Worm (Caenorhabditis elegans): ENCODE measurements around the gene pmk-3.

The pmk-3 gene

ce11 chrIV:8151721-8152120 lies 12.7 kb downstream of the pmk-3 start:
- TF ChIP-seq unc-62 (GFP tag; optimal IDR thresholded peaks at IDR 0.05) (no peak), lin-39 (tag; optimal IDR thresholded peaks at IDR 0.05) (no peak), skn-1 (tag; optimal IDR thresholded peaks at IDR 0.05) (no peak), eor-1 (tag; optimal IDR thresholded peaks at IDR 0.05) (no peak), elt-2 (tag; optimal IDR thresholded peaks at IDR 0.05) (peak; percentile 92), ceh-28 (tag; optimal IDR thresholded peaks at IDR 0.05) (no peak), pqm-1 (tag; optimal IDR thresholded peaks at IDR 0.05) (peak; percentile 95), jun-1 (tag; optimal IDR thresholded peaks at IDR 0.05) (peak; percentile 20), fkh-10 (GFP tag; optimal IDR thresholded peaks at IDR 0.05) (no peak), pha-4 (tag; optimal IDR thresholded peaks at IDR 0.05) (peak; percentile 46)

DNA sequence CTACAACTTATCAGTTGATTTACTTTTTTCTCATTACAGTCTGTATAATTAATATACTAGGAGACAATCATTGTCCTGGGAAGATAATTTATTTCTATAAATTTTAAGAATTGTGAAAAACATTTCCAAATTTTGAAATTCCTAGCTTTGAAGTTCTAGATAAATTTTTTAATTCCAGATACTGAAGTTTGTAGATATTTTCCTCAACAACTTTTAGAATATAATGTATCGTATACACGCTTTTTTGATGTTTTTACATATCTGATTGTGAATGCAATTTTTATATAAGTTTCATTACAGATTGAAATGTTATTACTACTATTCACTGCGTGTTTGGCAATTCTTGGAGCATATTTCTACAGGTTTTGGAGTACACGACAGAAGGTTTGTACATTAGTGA lies 13.1 kb downstream of the pmk-3 start, which contains the start of gene faah-2:
Gene faah-2, plus strand, starts transcription at position 301 of the 400 bp plus-strand sequence.
- TF ChIP-seq fkh-10 (GFP tag; optimal IDR thresholded peaks at IDR 0.05) (no peak), eor-1 (tag; optimal IDR thresholded peaks at IDR 0.05) (no peak), nhr-28 (tag; optimal IDR thresholded peaks at IDR 0.05) (no peak), hmg-11 (tag; optimal IDR thresholded peaks at IDR 0.05) (no peak), jun-1 (tag; optimal IDR thresholded peaks at IDR 0.05) (no peak), elt-1 (tag; optimal IDR thresholded peaks at IDR 0.05) (no peak), ceh-82 (tag; optimal IDR thresholded peaks at IDR 0.05) (no peak), pqm-1 (tag; optimal IDR thresholded peaks at IDR 0.05) (no peak), nhr-76 (tag; optimal IDR thresholded peaks at IDR 0.05) (no peak), mdl-1 (tag; optimal IDR thresholded peaks at IDR 0.05) (no peak), ceh-9 (tag; optimal IDR thresholded peaks at IDR 0.05) (no peak), elt-3 (tag; optimal IDR thresholded peaks at IDR 0.05) (no peak), nhr-12 (tag; optimal IDR thresholded peaks at IDR 0.05) (no peak)

DNA sequence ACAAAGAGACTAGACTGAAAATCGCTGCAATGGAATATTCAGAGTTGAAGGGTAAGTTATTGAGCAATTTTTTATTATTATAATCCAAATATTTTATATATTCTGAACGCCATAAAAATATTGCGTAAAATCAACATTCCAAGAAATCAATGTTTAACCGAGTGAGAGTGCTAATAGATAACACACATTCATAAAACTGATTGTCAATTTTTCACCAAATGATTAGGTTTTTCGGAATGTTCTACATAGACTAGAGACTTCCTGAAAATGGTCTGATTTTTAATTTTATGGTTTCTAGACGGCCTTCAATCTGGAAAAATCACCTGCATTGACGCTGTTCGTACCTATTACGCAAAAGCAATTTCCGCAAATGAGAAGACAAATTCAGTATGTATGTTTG lies 13.7 kb downstream of the pmk-3 start:
- TF ChIP-seq nhr-11 (tag; optimal IDR thresholded peaks at IDR 0.05) (no peak), sea-2 (GFP tag; optimal IDR thresholded peaks at IDR 0.05) (no peak), nhr-77 (tag; optimal IDR thresholded peaks at IDR 0.05) (no peak), nfya-1 (tag; optimal IDR thresholded peaks at IDR 0.05; ENCODE audit: insufficient read depth) (no peak), nhr-67 (tag; optimal IDR thresholded peaks at IDR 0.05) (no peak), elt-2 (tag; optimal IDR thresholded peaks at IDR 0.05) (peak; percentile 54), pqm-1 (tag; optimal IDR thresholded peaks at IDR 0.05) (peak; percentile 57)

DNA sequence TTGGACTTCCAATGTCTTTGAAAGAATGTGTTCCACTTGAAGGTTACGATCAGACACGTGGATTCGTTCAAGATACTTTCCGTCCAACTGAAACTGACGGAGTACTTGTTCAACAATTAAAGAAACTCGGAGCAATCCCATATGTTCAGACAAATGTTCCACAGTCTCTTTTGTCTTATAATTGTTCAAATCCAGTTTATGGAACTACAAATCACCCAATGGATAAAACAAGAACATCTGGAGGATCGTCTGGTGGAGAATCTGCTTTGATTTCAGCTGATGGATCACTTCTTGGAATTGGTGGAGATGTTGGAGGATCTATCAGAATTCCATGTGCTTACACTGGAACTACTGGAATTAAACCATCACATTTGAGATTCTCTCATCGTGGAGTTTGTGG lies 14.1 kb downstream of the pmk-3 start:
- TF ChIP-seq R02D3.7 (tag; optimal IDR thresholded peaks at IDR 0.05) = no peak
- no peak for TF ChIP-seq nhr-237 (tag; optimal IDR thresholded peaks at IDR 0.05)
- TF ChIP-seq nhr-12 (tag; optimal IDR thresholded peaks at IDR 0.05) = no peak

ce11 chrIV:8154966-8155365 lies 15.9 kb downstream of the pmk-3 start:
- no peak for TF ChIP-seq nhr-43 (tag; optimal IDR thresholded peaks at IDR 0.05; ENCODE audit: poor library complexity, severe bottlenecking)
- peak; percentile 16 for TF ChIP-seq pqm-1 (tag; optimal IDR thresholded peaks at IDR 0.05)

ce11 chrIV:8157161-8157560 lies 18.1 kb downstream of the pmk-3 start, which contains the start of gene B0218.5:
Gene B0218.5 (minus strand): TSS chrIV:8157261.
- TF ChIP-seq nfya-1 (tag; optimal IDR thresholded peaks at IDR 0.05; ENCODE audit: insufficient read depth) = no peak
- TF ChIP-seq ceh-16 (tag; optimal IDR thresholded peaks at IDR 0.05) = no peak
- TF ChIP-seq fos-1 (tag; optimal IDR thresholded peaks at IDR 0.05) = no peak
- no peak for TF ChIP-seq R02D3.7 (tag; optimal IDR thresholded peaks at IDR 0.05)
- no peak for TF ChIP-seq ama-1 (optimal IDR thresholded peaks at IDR 0.05)
- TF ChIP-seq aly-2 (tag; optimal IDR thresholded peaks at IDR 0.05) = no peak
- TF ChIP-seq nhr-12 (tag; optimal IDR thresholded peaks at IDR 0.05) = no peak
- no peak for TF ChIP-seq ceh-82 (tag; optimal IDR thresholded peaks at IDR 0.05)
- no peak for TF ChIP-seq eor-1 (tag; optimal IDR thresholded peaks at IDR 0.05)
- TF ChIP-seq mdl-1 (tag; optimal IDR thresholded peaks at IDR 0.05) = no peak
- TF ChIP-seq nhr-28 (tag; optimal IDR thresholded peaks at IDR 0.05) = no peak
- no peak for TF ChIP-seq daf-12 (tag; optimal IDR thresholded peaks at IDR 0.05)
- TF ChIP-seq ceh-28 (tag; optimal IDR thresholded peaks at IDR 0.05) = no peak
- no peak for TF ChIP-seq fkh-2 (tag; optimal IDR thresholded peaks at IDR 0.05)
- TF ChIP-seq nhr-25 (tag; optimal IDR thresholded peaks at IDR 0.05) = no peak
- TF ChIP-seq jun-1 (tag; optimal IDR thresholded peaks at IDR 0.05) = no peak
- no peak for TF ChIP-seq unc-62 (GFP tag; optimal IDR thresholded peaks at IDR 0.05)
- TF ChIP-seq nhr-43 (tag; optimal IDR thresholded peaks at IDR 0.05; ENCODE audit: poor library complexity, severe bottlenecking) = no peak
- no peak for TF ChIP-seq ztf-4 (tag; optimal IDR thresholded peaks at IDR 0.05)
- no peak for TF ChIP-seq nhr-11 (tag; optimal IDR thresholded peaks at IDR 0.05)

Data from whole organism, L3 larva.